Fruit fly (Drosophila melanogaster) S2 (cell line): Measurements from ENCODE around the gene CG9270.

Source experiments
- CG8478 ChIP-seq: fragments of >200 bp; optimal IDR thresholded peaks from 2 replicates; lab custom pipeline; 2018
- CTCF ChIP-seq, 2 experiments: fragments of >200 bp; optimal IDR thresholded peaks; 2 replicates each; lab custom pipeline; 2018

CG9270 gene

DNA sequence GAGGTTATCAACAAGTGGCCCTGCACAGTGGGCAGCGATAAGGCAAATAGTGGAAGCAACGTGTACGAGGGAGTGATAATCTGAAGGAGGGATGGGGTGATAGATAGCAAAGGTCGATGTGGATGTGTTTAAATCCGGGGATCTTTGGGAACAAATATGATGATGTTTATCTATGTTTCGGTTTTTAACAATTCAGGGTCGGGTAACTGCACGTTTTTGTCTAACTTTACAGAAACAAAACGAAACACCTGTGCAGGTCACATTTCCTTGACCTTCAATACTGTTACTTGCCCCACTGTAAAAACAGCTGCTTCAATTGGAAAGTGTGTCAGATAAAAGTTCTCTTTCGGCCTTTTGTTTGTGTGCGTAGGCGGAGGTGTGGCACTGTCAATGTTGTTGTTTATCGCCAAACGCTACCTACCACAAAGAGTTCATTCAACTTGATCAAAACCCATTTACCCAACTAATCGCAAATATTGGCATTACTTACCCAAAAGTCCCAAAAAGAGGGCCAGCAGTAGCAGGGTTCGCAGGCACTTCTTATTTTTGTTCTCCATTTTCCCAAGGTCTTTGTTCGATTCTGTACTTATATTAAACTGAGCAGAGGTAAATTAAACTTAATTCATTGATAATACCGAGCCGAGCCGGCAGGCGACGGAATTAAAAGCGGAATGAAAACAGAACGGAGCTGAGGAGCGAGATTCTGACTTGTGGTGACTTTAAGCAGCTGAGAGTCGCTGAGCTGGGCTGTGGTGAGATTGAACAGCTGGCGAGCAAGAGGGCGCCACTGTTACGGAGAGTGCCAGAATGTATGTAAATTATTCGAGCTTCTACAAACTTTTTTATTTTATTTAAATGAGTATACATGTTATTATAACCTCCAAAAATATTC, 11.5 kb downstream of the CG9270 start, which contains the start of gene Mtp:
Gene Mtp, minus strand, starts transcription at position 681 of the 892 bp plus-strand sequence.
- TF ChIP-seq CTCF (optimal IDR thresholded peaks at IDR 0.05; lab: Kevin White, UChicago) (peak; percentile 85 to 90), CG8478 (lab: Kevin White, UChicago) (no peak)

DNA sequence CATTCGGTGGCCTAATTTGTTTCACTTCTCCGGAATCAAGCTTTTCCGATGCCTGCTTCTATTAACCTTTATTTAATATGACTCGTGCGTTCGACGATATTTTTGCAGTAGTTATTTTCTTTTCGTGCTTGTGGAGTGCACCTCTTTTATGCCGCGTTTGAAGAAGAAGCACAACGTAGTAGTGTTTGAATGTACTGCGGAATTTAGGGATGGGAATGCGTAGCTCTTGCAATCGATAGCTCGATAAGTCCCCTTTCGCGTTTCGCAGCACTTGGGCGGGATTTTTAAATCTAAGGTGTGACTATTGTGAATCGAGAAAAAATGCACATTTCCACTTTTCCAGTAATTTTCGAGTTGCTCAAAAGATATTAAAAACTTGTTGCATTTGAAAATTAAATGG, 15.2 kb downstream of the CG9270 start, which contains the start of the genes CG43739 and sky:
Gene CG43739, minus strand, starts transcription at position 199 of the 400 bp plus-strand sequence.
Gene sky, minus strand, starts transcription at position 199 of the 400 bp plus-strand sequence.
- TF ChIP-seq CG8478 (lab: Kevin White, UChicago) (no peak), CTCF (optimal IDR thresholded peaks at IDR 0.05; lab: Kevin White, UChicago) (peak in 1 of 2 experiments; percentile 37)

DNA sequence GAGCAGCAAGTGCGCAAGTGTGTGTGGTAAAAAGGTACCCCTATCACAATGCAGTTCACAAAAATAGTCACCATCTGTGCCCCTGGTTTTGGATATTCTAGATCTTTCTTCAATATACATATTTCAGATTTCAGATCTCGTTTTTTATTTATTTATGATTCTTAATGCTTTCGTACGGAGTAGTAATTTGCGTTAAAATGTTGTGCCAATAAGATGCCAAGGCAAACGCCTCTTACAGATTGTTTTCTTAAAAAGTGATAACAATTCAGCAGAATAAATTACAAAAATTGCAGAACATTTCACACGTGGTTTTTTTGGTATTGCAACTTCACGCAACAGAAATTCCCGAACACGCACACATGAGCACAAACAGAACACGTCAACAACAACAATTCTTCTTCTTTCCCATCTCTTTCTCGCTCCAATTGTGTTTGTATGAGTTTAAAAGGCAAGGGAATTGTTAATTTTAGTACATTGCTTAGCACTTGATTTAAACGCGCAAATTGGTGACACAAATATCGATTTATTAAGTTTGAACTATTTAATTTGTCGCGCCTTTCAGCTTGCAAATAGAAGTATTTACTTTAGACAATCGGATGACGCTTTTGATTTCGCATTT, 15.7 kb downstream of the CG9270 start:
- TF ChIP-seq CTCF (optimal IDR thresholded peaks at IDR 0.05; lab: Kevin White, UChicago) (no peak), CG8478 (lab: Kevin White, UChicago) (no peak)

DNA sequence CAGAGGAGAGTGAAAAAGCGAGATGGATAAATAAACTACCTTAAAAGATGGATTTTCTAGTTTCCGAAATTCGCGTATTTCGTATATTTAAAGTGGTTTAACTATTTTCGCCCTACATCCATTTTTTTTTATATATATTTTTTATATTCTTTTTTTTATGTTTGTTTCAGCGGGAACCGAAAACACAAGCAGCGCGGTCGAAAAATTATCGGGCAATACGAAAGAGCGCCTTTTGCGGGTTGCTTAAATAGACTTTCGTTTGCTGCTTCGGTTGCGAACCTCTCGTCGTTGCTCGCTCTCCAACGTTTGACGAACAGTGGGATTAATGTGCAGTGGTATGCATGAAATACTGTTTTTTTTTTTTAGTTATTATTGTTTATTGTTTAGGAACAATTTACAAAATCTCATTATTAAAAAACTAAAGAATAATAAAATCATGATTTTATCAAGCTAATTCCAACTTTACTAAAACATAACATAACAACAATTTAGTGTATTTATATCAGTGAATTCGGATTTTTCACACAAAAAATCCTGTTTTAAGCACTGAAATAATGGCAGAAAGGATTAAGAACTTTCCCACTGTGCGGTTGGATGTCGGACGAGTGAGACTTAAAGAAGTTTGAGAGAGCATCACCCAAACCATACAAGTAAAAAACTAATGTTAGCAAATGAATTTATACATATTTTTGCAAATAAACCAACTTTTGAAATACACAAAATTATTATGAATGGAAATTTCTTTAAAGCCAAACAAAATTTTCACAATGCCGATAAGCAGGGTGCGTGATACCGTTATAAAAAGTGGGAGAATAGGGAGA, 16.5 kb downstream of the CG9270 start:
- TF ChIP-seq CG8478 (lab: Kevin White, UChicago): no peak

DNA sequence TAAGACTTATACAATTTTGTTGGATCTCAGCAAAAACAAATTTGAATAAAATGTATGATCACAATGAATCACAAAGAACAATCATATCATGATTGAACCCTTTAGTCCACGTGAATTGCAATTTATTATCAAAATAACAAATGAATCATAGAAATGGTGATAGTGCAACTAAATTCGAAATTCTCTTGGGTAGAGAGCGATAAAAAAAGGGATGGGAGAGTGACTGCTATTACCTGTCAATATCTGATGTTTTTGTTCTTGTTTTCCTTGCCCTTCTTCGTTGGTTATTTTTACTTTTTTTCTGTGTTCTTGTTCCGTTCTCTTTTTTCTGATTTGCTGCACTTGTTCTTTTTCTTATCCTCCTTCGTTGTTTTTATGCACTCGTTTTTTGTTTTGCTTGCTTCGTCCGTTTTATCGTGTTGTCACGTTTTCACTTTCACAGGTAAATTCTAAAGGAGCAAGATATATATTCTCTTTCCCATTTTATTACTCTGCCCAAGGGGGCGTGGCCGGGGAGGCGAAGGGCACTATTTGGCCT, 17.2 kb downstream of the CG9270 start:
- TF ChIP-seq CTCF (optimal IDR thresholded peaks at IDR 0.05; lab: Kevin White, UChicago) (no peak), CG8478 (lab: Kevin White, UChicago) (no peak)

DNA sequence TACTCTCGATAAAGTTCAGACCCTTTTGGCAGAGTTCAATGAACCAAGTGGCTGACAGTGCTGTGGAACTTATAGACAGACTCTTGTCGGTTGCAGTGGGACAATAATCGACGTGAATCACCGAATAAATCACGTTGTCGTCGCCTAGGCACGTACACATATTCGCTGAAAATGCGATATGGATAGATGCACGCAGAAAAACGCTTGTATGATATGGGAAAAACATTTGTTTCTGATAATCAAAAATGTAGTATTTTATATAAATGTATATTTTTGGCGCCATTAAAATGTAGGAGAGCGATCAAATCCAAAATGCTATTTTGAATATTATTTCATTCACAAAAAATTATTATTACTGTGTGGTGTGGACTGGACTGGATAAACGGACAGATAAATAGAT, 18.7 kb downstream of the CG9270 start:
- TF ChIP-seq CG8478 (lab: Kevin White, UChicago) (no peak), CTCF (optimal IDR thresholded peaks at IDR 0.05; lab: Kevin White, UChicago) (no peak)

DNA sequence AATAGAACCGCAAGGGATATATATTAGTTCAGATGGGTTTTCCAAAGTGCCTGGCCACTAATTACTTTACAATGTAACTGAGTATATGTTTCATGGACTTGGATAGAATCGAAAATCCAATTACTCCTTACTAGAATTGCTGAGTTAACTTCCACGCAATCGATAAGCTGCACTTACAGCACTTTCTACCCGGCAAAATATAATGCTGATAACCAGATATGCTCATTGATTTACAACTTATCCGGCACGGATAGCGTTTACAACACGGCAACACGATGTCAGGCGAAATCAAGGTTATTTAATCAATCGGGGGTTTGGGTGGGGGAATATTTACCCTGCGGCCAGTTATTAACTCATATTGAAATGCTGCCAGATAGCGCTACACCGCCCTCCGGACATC, 20.4 kb downstream of the CG9270 start:
- TF ChIP-seq CG8478 (lab: Kevin White, UChicago): no peak
- TF ChIP-seq CTCF (optimal IDR thresholded peaks at IDR 0.05; lab: Kevin White, UChicago): no peak

DNA sequence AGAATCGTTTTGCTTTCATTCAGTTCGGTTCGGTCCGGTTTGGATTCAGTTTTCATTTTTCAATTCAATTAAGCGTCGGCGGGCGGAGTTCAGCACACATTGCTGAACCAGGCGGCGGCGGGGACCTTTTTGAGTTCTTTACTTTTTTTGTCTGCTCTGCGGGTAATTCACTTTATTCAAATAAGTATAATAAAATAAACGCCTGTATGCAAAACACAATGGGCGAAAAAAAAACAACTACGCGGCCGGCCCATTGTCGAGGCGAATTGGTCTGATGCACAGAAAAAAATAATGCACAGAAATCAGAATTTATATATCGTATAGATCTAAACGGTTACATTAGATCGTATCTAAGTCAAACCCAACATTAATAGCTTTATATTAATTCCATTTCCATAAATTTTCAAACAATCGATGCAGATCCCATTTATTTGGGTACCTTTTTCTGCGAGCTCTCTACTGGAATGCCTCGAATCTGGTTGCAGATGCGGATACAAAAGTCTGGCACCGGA, 21.1 kb downstream of the CG9270 start:
- TF ChIP-seq CG8478 (lab: Kevin White, UChicago) (no peak), CTCF (optimal IDR thresholded peaks at IDR 0.05; lab: Kevin White, UChicago) (no peak)

DNA sequence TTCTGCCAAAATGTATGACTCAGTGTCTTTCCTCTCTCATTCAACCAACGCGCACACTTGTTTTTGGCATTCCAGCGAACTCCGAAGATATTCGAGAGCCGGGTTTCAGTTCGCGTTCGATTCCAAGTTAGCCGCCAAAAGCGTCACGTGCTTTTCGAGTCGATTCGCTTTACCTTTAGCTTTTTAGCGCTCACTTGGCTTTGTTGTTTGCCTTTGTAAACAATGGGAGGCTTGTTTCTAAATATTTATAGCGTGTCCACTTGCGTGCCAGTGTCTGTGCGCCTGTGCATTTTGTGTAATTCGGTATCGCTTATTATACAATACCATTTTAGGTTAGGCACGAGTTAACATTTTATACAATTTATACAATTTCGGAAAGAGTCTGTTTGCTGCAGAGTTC, 22.5 kb downstream of the CG9270 start:
- TF ChIP-seq CTCF (optimal IDR thresholded peaks at IDR 0.05; lab: Kevin White, UChicago) (no peak), CG8478 (lab: Kevin White, UChicago) (no peak)

DNA sequence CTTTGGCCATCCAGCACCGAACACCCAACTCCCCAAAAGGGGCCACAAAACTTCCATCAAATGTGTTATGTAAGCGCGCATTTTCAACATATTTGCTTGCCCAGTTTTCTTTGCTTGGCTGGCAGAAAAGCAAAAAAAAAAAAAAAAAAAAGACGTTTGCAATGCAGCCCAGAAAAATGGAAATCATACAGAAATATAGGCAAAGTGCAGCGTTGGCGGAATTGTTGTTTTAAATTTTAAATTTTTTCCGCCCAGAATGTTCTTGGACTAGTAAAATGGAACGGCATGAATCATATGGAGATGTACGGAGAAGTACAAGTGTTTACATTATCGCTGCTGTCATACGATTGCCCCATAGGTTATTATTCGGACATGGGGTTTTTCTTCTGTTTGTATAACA, 24.6 kb downstream of the CG9270 start:
- no peak for TF ChIP-seq CTCF (optimal IDR thresholded peaks at IDR 0.05; lab: Kevin White, UChicago)
- TF ChIP-seq CG8478 (lab: Kevin White, UChicago): no peak

DNA sequence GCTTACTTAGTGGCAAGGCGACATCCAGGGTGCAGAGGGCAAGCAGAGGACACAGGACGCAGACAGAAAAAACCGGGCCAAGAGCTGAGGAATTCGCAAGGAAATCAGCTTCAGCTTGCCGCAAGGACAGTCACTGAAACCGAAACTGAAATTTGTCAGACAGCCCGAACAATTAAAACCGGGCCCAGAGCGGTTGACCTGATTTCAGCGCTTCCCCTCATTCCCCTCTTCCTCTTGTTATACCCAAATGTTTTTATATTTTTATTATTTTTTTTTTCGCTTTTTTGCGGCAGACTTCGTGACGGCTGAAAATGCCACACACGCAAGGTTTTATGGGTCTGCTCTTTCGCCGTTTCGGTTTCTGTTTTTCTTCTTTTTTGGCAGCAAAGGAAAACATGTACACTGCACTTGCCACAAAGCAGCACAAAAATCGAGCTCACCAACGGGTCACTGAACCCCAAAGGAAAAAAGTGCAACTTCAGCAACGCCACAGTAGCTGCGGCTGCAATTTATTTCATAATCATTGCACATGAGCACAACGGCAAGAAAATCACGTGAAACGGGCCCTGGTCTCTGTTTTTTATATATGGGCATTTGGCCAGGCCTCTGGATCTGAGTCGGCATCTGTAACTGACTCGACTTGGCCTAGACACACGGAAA, 25.8 kb downstream of the CG9270 start:
- TF ChIP-seq CTCF (optimal IDR thresholded peaks at IDR 0.05; lab: Kevin White, UChicago): no peak
- TF ChIP-seq CG8478 (lab: Kevin White, UChicago): no peak

DNA sequence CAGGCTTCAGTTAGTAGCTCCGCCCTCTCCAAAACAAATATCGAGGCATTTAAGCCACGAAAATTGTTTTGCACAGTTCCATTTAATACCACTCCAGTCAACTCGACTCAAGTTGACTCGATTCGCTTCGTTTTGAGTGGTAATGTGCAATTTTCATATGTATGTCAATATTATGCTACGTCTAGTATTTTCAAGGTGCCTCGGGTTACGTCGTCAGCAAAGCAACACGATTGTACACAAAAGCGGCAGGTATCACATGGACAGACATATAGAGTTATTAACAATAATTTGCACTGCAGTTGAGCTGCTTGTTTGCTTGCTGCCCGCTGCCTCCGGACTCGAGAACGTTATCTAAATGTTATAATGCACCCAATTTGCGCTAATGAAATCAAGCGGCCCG, 28.9 kb downstream of the CG9270 start:
- TF ChIP-seq CG8478 (lab: Kevin White, UChicago) (no peak), CTCF (optimal IDR thresholded peaks at IDR 0.05; lab: Kevin White, UChicago) (no peak)

DNA sequence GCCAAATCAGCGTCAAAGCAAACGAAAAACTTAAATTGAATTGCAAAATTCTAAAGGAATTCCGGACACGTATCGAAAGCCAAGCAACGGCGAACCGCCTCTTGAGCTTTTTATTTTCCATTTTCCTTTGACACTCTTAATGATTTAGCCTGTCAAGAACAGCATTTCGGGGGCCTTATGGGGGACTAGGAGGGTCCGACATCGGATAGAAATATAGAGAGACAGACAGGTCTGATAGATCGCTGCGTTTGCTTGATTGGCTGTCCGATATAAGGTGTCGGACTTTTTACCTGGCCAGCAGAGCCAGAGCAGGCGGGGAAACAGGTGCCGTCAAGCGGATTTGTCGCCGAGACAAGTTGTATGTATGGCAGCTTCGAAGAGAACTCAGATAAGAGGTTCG, 29.6 kb downstream of the CG9270 start:
- TF ChIP-seq CG8478 (lab: Kevin White, UChicago) (no peak), CTCF (optimal IDR thresholded peaks at IDR 0.05; lab: Kevin White, UChicago) (no peak)
